Worm (Caenorhabditis elegans) whole organism, L4 larva: ENCODE results near the gene baz-2.

Experiments used
- D1046.2 ChIP-seq: fragments of 200-800 bp; sonication (Bioruptor generic); IDR thresholded peaks from 2 replicates; pipeline ENCODE4 v1.3.6; 2022; ENCODE audit warnings: missing genetic modification characterization, missing compliant biosample characterization
- F26F4.8 ChIP-seq: fragments of 200-800 bp; sonication (Bioruptor generic); conservative IDR thresholded peaks from 2 replicates; pipeline ENCODE4 v1.3.6; 2022; ENCODE audit warnings: missing genetic modification characterization, missing compliant biosample characterization
- F37D6.2 ChIP-seq: sonication (generic microtip); optimal IDR thresholded peaks from 2 replicates; lab custom pipeline; 2016; ENCODE audit warnings: mild to moderate bottlenecking, missing genetic modification characterization, missing compliant biosample characterization
- R02D3.7 ChIP-seq: fragments of 150-350 bp; sonication (generic microtip); optimal IDR thresholded peaks from 3 replicates; lab custom pipeline; 2014; ENCODE audit warnings: missing biosample characterization, missing genetic modification characterization
- T26A8.4 ChIP-seq: fragments of 200-800 bp; sonication (Bioruptor generic); IDR thresholded peaks from 2 replicates; pipeline ENCODE4 v1.3.6; 2022; ENCODE audit warnings: missing genetic modification characterization, missing compliant biosample characterization
- Y48G9A.11 ChIP-seq: fragments of 200-800 bp; sonication (Bioruptor generic); IDR thresholded peaks from 2 replicates; pipeline ENCODE4 v1.3.6; 2022; ENCODE audit warnings: missing genetic modification reagents, missing genetic modification characterization, missing compliant biosample characterization
- Y75B8A.6 ChIP-seq: fragments of 200-800 bp; sonication (Bioruptor generic); IDR thresholded peaks from 2 replicates; pipeline ENCODE4 v1.3.6; 2022; ENCODE audit warnings: missing genetic modification reagents, missing genetic modification characterization, missing compliant biosample characterization
- ceh-28 ChIP-seq: fragments of 150-350 bp; optimal IDR thresholded peaks from 2 replicates; lab custom pipeline; 2014; ENCODE audit warnings: missing biosample characterization, missing genetic modification reagents, missing genetic modification characterization
- ceh-44 ChIP-seq: fragments of 200-800 bp; sonication (Bioruptor generic); IDR thresholded peaks from 2 replicates; pipeline ENCODE4 v1.3.6; 2022; ENCODE audit warnings: missing genetic modification reagents, missing genetic modification characterization, missing compliant biosample characterization
- cey-2 ChIP-seq: sonication (generic microtip); optimal IDR thresholded peaks from 3 replicates; lab custom pipeline; 2017; ENCODE audit warnings: missing genetic modification characterization, mild to moderate bottlenecking, missing compliant biosample characterization, antibody characterized with exemption, borderline replicate concordance; ENCODE audit not compliant: insufficient read depth
- ctbp-1 ChIP-seq: fragments of 200-800 bp; sonication (Bioruptor generic); IDR thresholded peaks from 2 replicates; pipeline ENCODE4 v1.3.6; 2022; ENCODE audit warnings: missing genetic modification reagents, missing genetic modification characterization, missing compliant biosample characterization
- daf-16 ChIP-seq, 3 experiments: sonication (generic microtip); optimal IDR thresholded peaks; 2 replicates each; lab custom pipeline; 2016 to 2017; ENCODE audit warnings: missing genetic modification characterization in 3 of 3, missing genetic modification reagents in 3 of 3, mild to moderate bottlenecking in 2 of 3, missing compliant biosample characterization in 2 of 3, missing biosample characterization in 1 of 3, moderate library complexity in 1 of 3
- daf-19 ChIP-seq: fragments of 200-800 bp; sonication (Bioruptor generic); conservative IDR thresholded peaks from 2 replicates; pipeline ENCODE4 v1.3.6; 2022; ENCODE audit warnings: missing genetic modification characterization, missing compliant biosample characterization
- dmd-8 ChIP-seq: fragments of 200-800 bp; sonication (Bioruptor generic); IDR thresholded peaks from 2 replicates; pipeline ENCODE4 v1.3.6; 2022; ENCODE audit warnings: missing genetic modification characterization, missing compliant biosample characterization
- dpl-1 ChIP-seq: fragments of 150-350 bp; optimal IDR thresholded peaks from 2 replicates; lab custom pipeline; 2014; ENCODE audit warnings: missing biosample characterization, missing genetic modification reagents, missing genetic modification characterization
- duxl-1 ChIP-seq: sonication (generic microtip); optimal IDR thresholded peaks from 2 replicates; lab custom pipeline; 2016; ENCODE audit warnings: mild to moderate bottlenecking, missing genetic modification characterization, moderate library complexity, missing compliant biosample characterization; ENCODE audit not compliant: poor library complexity
- egl-43 ChIP-seq: fragments of 200-800 bp; sonication (Bioruptor generic); IDR thresholded peaks from 2 replicates; pipeline ENCODE4 v1.3.6; 2022; ENCODE audit warnings: missing genetic modification reagents, missing genetic modification characterization, missing compliant biosample characterization
- fkh-10 ChIP-seq: fragments of 150-350 bp; optimal IDR thresholded peaks from 2 replicates; lab custom pipeline; 2014; ENCODE audit warnings: missing biosample characterization, missing genetic modification reagents, missing genetic modification characterization
- fos-1 ChIP-seq: fragments of 150-350 bp; optimal IDR thresholded peaks from 2 replicates; lab custom pipeline; 2014; ENCODE audit warnings: missing biosample characterization, missing genetic modification characterization
- hif-1 ChIP-seq, 2 experiments: sonication (generic microtip); optimal IDR thresholded peaks; 2 replicates each; lab custom pipeline; 2016 to 2017; ENCODE audit warnings: missing compliant biosample characterization in 2 of 2, missing genetic modification characterization in 2 of 2, missing genetic modification reagents in 2 of 2, missing genotype in 2 of 2, mild to moderate bottlenecking in 1 of 2
- hlh-11 ChIP-seq: fragments of 200-800 bp; sonication (Bioruptor generic); optimal IDR thresholded peaks from 2 replicates; lab custom pipeline; 2018; ENCODE audit warnings: mild to moderate bottlenecking, missing genetic modification characterization, missing compliant biosample characterization
- hlh-30 ChIP-seq: sonication (generic microtip); optimal IDR thresholded peaks from 2 replicates; lab custom pipeline; 2017; ENCODE audit warnings: antibody characterized with exemption, mild to moderate bottlenecking, missing genetic modification characterization, missing compliant biosample characterization; ENCODE audit not compliant: insufficient read depth
- hmg-1.1 ChIP-seq: fragments of 200-800 bp; sonication (Bioruptor generic); IDR thresholded peaks from 2 replicates; pipeline ENCODE4 v1.3.6; 2022; ENCODE audit warnings: missing genetic modification reagents, missing genetic modification characterization, missing compliant biosample characterization
- lim-7 ChIP-seq: fragments of 200-800 bp; sonication (Bioruptor generic); IDR thresholded peaks from 2 replicates; pipeline ENCODE4 v1.3.6; 2022; ENCODE audit warnings: missing genetic modification characterization, missing compliant biosample characterization
- lin-1 ChIP-seq: fragments of 200-800 bp; sonication (Bioruptor generic); IDR thresholded peaks from 2 replicates; pipeline ENCODE4 v1.3.6; 2022; ENCODE audit warnings: missing genetic modification reagents, missing genetic modification characterization, missing compliant biosample characterization
- lsy-2 ChIP-seq, 2 experiments: fragments of 150-350 bp in 1 of 2; sonication (generic microtip) in 1 of 2; optimal IDR thresholded peaks; 2 replicates each; lab custom pipeline; 2014 to 2017; ENCODE audit warnings: missing biosample characterization in 2 of 2, missing genetic modification characterization in 2 of 2
- madf-5 ChIP-seq, 2 experiments: fragments of 200-800 bp; sonication (Bioruptor generic); IDR thresholded peaks; 2 replicates each; pipeline ENCODE4 v1.3.6; 2022; ENCODE audit warnings: missing compliant biosample characterization in 2 of 2, missing genetic modification characterization in 2 of 2
- madf-9 ChIP-seq: fragments of 200-800 bp; sonication (Bioruptor generic); conservative IDR thresholded peaks from 2 replicates; pipeline ENCODE4 v1.3.6; 2022; ENCODE audit warnings: missing genetic modification reagents, missing genetic modification characterization, missing compliant biosample characterization
- mdl-1 ChIP-seq, 2 experiments: fragments of 150-350 bp in 1 of 2; sonication (generic microtip) in 1 of 2; optimal IDR thresholded peaks; 2 replicates each; lab custom pipeline; 2014 to 2017; ENCODE audit warnings: missing biosample characterization in 2 of 2, missing genetic modification characterization in 2 of 2
- mdt-29 ChIP-seq: fragments of 200-800 bp; sonication (Bioruptor generic); IDR thresholded peaks from 2 replicates; pipeline ENCODE4 v1.3.6; 2022; ENCODE audit warnings: missing genetic modification reagents, missing genetic modification characterization, missing compliant biosample characterization
- mep-1 ChIP-seq: fragments of 150-350 bp; sonication (generic microtip); optimal IDR thresholded peaks from 3 replicates; lab custom pipeline; 2014; ENCODE audit warnings: missing biosample characterization, missing genetic modification characterization
- mes-2 ChIP-seq: sonication (generic microtip); optimal IDR thresholded peaks from 2 replicates; lab custom pipeline; 2016; ENCODE audit warnings: missing genotype, mild to moderate bottlenecking, missing genetic modification characterization, missing compliant biosample characterization; ENCODE audit not compliant: poor library complexity, severe bottlenecking
- nhr-11 ChIP-seq: fragments of 150-350 bp; optimal IDR thresholded peaks from 2 replicates; lab custom pipeline; 2014; ENCODE audit warnings: missing biosample characterization, missing genetic modification characterization
- nhr-28 ChIP-seq: fragments of 150-350 bp; optimal IDR thresholded peaks from 2 replicates; lab custom pipeline; 2014; ENCODE audit warnings: missing biosample characterization, missing genetic modification characterization
- nhr-41 ChIP-seq: fragments of 200-800 bp; sonication (Bioruptor generic); IDR thresholded peaks from 2 replicates; pipeline ENCODE4 v1.3.6; 2022; ENCODE audit warnings: missing genetic modification reagents, missing genetic modification characterization, missing compliant biosample characterization
- nhr-48 ChIP-seq: sonication (generic microtip); optimal IDR thresholded peaks from 2 replicates; lab custom pipeline; 2016; ENCODE audit warnings: mild to moderate bottlenecking, missing genetic modification characterization, missing compliant biosample characterization
- nhr-6 ChIP-seq: fragments of 150-350 bp; optimal IDR thresholded peaks from 2 replicates; lab custom pipeline; 2014; ENCODE audit warnings: missing biosample characterization, missing genetic modification characterization
- php-3 ChIP-seq: fragments of 200-800 bp; sonication (Bioruptor generic); IDR thresholded peaks from 2 replicates; pipeline ENCODE4 v1.3.6; 2022; ENCODE audit warnings: missing genetic modification reagents, missing genetic modification characterization, missing compliant biosample characterization
- rbr-2 ChIP-seq: sonication (generic microtip); optimal IDR thresholded peaks from 2 replicates; lab custom pipeline; 2016; ENCODE audit warnings: missing genotype, missing genetic modification characterization, missing compliant biosample characterization
- sdz-12 ChIP-seq: fragments of 200-800 bp; sonication (Bioruptor generic); optimal IDR thresholded peaks from 2 replicates; lab custom pipeline; 2018; ENCODE audit warnings: mild to moderate bottlenecking, missing genetic modification characterization, missing compliant biosample characterization
- set-16 ChIP-seq: fragments of 200-800 bp; sonication (Bioruptor generic); IDR thresholded peaks from 2 replicates; pipeline ENCODE4 v1.3.6; 2022; ENCODE audit warnings: missing genetic modification reagents, missing genetic modification characterization, missing compliant biosample characterization
- snpc-1.2 ChIP-seq: fragments of 200-800 bp; sonication (Bioruptor generic); IDR thresholded peaks from 2 replicates; pipeline ENCODE4 v1.3.6; 2022; ENCODE audit warnings: missing genetic modification reagents, missing genetic modification characterization, missing compliant biosample characterization
- snpc-4 ChIP-seq: fragments of 150-350 bp; optimal IDR thresholded peaks from 2 replicates; lab custom pipeline; 2014; ENCODE audit warnings: missing biosample characterization, missing genetic modification characterization
- tra-1 ChIP-seq: fragments of 200-800 bp; sonication (Bioruptor generic); IDR thresholded peaks from 2 replicates; pipeline ENCODE4 v1.3.6; 2022; ENCODE audit warnings: missing genetic modification reagents, missing genetic modification characterization, missing compliant biosample characterization
- unc-130 ChIP-seq: sonication (generic microtip); optimal IDR thresholded peaks from 2 replicates; lab custom pipeline; 2016; ENCODE audit warnings: missing genetic modification reagents, missing genetic modification characterization, missing compliant biosample characterization
- vab-7 ChIP-seq: fragments of 200-800 bp; sonication (Bioruptor generic); IDR thresholded peaks from 2 replicates; pipeline ENCODE4 v1.3.6; 2022; ENCODE audit warnings: missing genetic modification reagents, missing genetic modification characterization, missing compliant biosample characterization
- zag-1 ChIP-seq: fragments of 150-350 bp; optimal IDR thresholded peaks from 2 replicates; lab custom pipeline; 2014; ENCODE audit warnings: missing biosample characterization, missing genetic modification characterization
- zip-2 ChIP-seq: fragments of 150-350 bp; optimal IDR thresholded peaks from 2 replicates; lab custom pipeline; 2014; ENCODE audit warnings: missing biosample characterization, missing genetic modification characterization
- ztf-11 ChIP-seq: fragments of 150-350 bp; optimal IDR thresholded peaks from 2 replicates; lab custom pipeline; 2014; ENCODE audit warnings: missing biosample characterization, missing genetic modification characterization

baz-2 gene

ce11 chrIII:7642015-7642414 is 13.8 kb downstream of the baz-2 start:
- TF ChIP-seq lin-1 (GFP tag; lab: Robert Waterston, UW) (peak; percentile 73; the same call in 1 of the 2 replicates), Y48G9A.11 (GFP tag; lab: Robert Waterston, UW) (peak; percentile 82), nhr-48 (peak; percentile 59), hif-1 (tag; optimal IDR thresholded peaks at IDR 0.05; lab: Kevin White, UChicago) (peak in 1 of 2 experiments; percentile 39), nhr-11 (tag; lab: Kevin White, UChicago) (peak; percentile 32), F37D6.2 (tag; lab: Kevin White, UChicago) (no peak), zip-2 (tag; lab: Kevin White, UChicago) (no peak), ceh-28 (no peak), php-3 (GFP tag; lab: Robert Waterston, UW) (peak; percentile 77), D1046.2 (GFP tag; lab: Robert Waterston, UW) (0 out of 2 replicates have a peak, but pooled peaks have one; percentile 55), egl-43 (peak; percentile 76), duxl-1 (tag; lab: Kevin White, UChicago) (peak; percentile 46), F26F4.8 (GFP tag; lab: Robert Waterston, UW) (0 out of 2 replicates have a peak, but pooled peaks have one; percentile 11), daf-19 (GFP tag; lab: Robert Waterston, UW) (peak; percentile 79; the same call in 1 of the 2 replicates), vab-7 (GFP tag; lab: Robert Waterston, UW) (peak; percentile 82), fkh-10 (GFP tag; lab: Kevin White, UChicago) (no peak), tra-1 (GFP tag; lab: Robert Waterston, UW) (peak; percentile 67), hlh-30 (peak; percentile 61), dmd-8 (peak; percentile 84), nhr-28 (tag; lab: Kevin White, UChicago) (peak; percentile 13), sdz-12 (GFP tag; lab: Kevin White, UChicago) (peak; percentile 0), snpc-1.2 (GFP tag; lab: Robert Waterston, UW) (peak; percentile 62), cey-2 (tag; lab: Kevin White, UChicago) (no peak), rbr-2 (peak; percentile 40), set-16 (GFP tag; lab: Robert Waterston, UW) (no peak), fos-1 (tag; lab: Kevin White, UChicago) (no peak), nhr-6 (tag; lab: Kevin White, UChicago) (no peak), lim-7 (GFP tag; lab: Robert Waterston, UW) (peak; percentile 86), madf-5 (GFP tag; IDR thresholded peaks at IDR 0.05; lab: Robert Waterston, UW) (0 out of 4 replicates have a peak, but pooled peaks of 1 of the 2 experiments have one; percentile 70), mes-2 (tag; lab: Kevin White, UChicago) (peak; percentile 69), hlh-11 (peak; percentile 13), dpl-1 (GFP tag; lab: Kevin White, UChicago) (peak; percentile 3), ceh-44 (GFP tag; lab: Robert Waterston, UW) (0 out of 2 replicates have a peak, but pooled peaks have one; percentile 55), nhr-41 (GFP tag; lab: Robert Waterston, UW) (0 out of 2 replicates have a peak, but pooled peaks have one; percentile 60), Y75B8A.6 (GFP tag; lab: Robert Waterston, UW) (0 out of 2 replicates have a peak, but pooled peaks have one; percentile 59), hmg-1.1 (GFP tag; lab: Robert Waterston, UW) (peak; percentile 65), T26A8.4 (GFP tag; lab: Robert Waterston, UW) (peak; percentile 53), lsy-2 (tag; optimal IDR thresholded peaks at IDR 0.05; lab: Kevin White, UChicago) (peak in 1 of 2 experiments; percentile 57), zag-1 (no peak), daf-16 (GFP tag; optimal IDR thresholded peaks at IDR 0.05; lab: Kevin White, UChicago) (no peak), daf-16 (tag; optimal IDR thresholded peaks at IDR 0.05; lab: Kevin White, UChicago) (no peak), ztf-11 (no peak), ctbp-1 (GFP tag; lab: Robert Waterston, UW) (peak; percentile 60; the same call in 1 of the 2 replicates), R02D3.7 (tag; lab: Kevin White, UChicago) (no peak), snpc-4 (tag; lab: Kevin White, UChicago) (no peak), mdt-29 (0 out of 2 replicates have a peak, but pooled peaks have one; percentile 6), madf-9 (GFP tag; lab: Robert Waterston, UW) (peak; percentile 81), mdl-1 (tag; optimal IDR thresholded peaks at IDR 0.05; lab: Kevin White, UChicago) (peak in 1 of 2 experiments; percentile 92), unc-130 (GFP tag; lab: Kevin White, UChicago) (peak; percentile 69), mep-1 (tag; lab: Kevin White, UChicago) (peak; percentile 45)
